Fruit fly (Drosophila melanogaster) whole organism, larva: ENCODE results near the gene CG42789.

Source experiments
- noc ChIP-seq: fragments of 200-800 bp; sonication (Bioruptor generic); optimal IDR thresholded peaks from 3 replicates; lab custom pipeline; 2019; ENCODE audit warnings: missing biosample characterization, mild to moderate bottlenecking, missing genetic modification characterization, moderate library complexity

CG42789 gene

dm6 chr3R:26784108-26784507, at the start of gene CG42789:
CG42789 (minus strand) TSS chr3R:26784208.
- no peak for TF ChIP-seq noc (tag; lab: Kevin White, UChicago)

DNA sequence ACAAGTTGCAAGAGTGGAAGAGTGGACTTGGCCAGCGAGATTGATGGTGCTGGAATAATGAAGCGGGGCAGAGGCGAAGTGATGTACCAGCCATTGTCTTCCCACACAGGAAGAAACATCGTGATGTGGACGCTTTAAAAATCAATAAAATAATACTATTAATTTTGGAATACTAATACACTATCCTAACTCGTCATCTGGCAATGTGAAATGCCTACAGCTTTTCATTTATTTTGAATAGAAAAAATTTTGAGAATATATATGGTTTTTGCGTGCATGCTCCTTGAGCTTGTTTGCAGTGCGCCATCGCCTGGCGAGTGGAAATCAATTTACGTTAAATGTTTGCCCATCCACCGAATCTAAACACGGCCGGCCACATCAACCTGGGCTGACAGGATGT, 47.9 kb upstream of the CG42789 start:
- no peak for TF ChIP-seq noc (tag; lab: Kevin White, UChicago)

- no peak for TF ChIP-seq noc (tag; lab: Kevin White, UChicago)
These were observed 37.1 kb upstream of the CG42789 start for dm6 chr3R:26821117-26821516.

dm6 chr3R:26804816-26805215, 20.8 kb upstream of the CG42789 start:
- TF ChIP-seq noc (tag; lab: Kevin White, UChicago), result no peak

DNA sequence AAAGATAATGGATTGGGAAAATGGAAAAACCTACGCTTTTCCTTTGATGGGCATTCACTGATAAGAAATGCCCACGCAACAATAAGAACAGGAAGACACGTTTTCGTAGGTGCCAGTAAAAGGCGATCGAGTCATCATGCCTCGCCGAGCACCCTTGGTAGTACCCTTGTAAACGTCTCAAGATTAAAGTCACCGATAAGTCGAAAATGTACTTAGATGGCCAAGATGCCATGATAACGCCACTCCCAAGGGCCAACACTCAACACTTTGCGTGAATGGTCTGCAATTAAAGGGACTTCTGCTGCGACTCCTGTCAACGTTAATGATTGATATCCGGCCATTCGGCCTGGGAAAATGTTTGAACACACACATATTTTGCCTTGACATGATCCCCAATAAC, 19.1 kb upstream of the CG42789 start:
- no peak for TF ChIP-seq noc (tag; lab: Kevin White, UChicago)

DNA sequence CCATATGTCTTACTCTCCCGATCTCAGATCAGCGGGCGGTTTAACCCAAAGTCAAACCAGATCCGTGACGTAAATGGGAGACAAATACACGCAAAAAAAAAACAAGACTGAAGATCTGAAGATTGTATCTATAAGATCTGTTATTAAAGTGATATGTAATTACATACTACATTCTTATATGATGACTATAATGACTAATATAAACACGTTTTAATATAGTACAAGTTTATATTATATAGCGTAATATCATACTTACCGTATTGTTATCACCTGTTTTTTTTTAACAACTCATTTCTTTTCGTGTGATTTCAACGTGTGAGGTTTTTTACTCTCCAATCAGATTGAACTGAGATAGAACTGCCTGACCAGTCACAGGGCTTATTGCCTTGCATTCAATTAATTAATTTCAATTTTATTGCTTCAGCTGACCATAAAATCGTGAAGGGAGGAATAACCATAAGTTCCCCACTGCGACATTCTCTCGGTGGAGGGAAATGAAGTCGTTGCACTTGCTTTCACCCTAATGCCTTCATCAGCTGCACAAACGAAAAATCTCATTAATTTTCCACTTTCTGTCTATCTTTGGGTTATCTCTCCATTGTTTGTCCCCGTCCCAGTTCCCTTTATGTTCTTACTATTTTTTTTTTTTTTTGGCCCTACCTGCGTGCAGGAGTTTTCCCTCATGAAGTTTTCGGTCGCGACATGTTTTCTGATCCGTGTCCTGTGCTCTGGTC, 17.6 kb upstream of the CG42789 start:
- TF ChIP-seq noc (tag; lab: Kevin White, UChicago), result peak; percentile 51

dm6 chr3R:26799535-26800111, 15.6 kb upstream of the CG42789 start:
- TF ChIP-seq noc (tag; lab: Kevin White, UChicago), result no peak

DNA sequence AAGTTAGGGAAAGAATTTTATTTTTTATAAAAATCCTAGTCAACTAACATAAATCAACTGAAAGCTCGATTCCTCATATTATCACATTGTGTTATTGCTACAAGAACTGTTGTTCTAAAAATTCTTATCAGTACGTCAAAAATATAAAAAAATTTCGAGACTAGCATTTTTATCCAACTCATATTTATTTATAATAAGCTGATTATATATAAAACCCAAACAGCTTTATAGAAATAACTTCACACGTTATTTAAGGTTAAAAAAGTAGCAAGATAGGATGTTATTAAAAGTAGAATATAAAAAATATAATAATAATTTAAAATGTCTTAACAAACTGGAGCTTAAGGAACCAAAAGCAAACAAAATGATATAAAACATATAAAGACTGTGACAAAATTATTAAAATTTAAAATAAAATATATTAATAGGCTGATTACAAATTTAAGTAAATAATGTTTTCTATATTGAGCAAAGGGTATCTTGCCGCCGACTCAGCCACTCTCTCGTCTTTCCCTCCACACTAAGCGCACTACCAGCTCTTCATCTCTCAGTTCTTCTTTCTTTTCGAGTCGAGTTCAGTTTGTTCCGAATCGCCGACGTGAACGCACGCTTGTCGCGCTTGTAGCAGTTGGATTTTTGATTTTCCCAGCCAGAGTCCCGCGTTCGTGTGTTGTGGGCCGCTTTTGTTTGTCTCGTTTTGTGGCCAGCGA, 14.6 kb upstream of the CG42789 start, which contains the start of gene Tl:
Tl (plus strand) TSS at position 573 of the 710 bp plus-strand sequence.
- TF ChIP-seq noc (tag; lab: Kevin White, UChicago), result no peak

DNA sequence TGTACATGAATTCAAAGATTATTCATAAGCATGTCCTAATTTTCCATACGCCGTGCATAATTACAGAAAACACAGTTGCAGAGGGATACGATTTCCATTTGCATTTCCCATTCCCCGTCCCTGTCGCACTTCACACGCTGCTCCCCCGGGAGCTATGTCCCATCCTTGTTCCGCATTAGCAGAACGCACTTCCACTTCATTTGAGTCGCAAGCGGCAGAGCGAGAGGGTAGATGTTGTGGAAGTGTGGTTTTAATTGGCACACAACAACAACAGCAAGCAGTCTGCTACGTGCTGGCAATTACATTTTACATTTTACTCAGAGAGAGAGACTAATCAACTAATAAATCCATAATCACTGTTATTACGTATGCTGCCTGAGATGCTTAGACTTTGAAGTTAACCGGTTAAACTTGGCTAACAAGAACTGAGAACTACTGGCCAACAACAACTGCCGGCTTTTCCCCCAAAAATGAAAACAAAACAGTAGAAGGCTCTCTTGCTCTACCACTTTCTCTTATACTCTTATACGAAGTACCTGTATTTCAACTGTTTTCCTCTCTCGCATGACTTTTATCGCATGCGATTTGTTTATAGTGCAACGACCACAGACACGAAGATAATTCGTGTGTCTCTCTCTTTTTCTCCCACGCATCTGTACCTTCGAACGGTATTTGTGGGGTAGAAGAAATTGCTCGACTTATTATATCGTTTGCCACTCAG, 13.9 kb upstream of the CG42789 start:
- no peak for TF ChIP-seq noc (tag; lab: Kevin White, UChicago)

DNA sequence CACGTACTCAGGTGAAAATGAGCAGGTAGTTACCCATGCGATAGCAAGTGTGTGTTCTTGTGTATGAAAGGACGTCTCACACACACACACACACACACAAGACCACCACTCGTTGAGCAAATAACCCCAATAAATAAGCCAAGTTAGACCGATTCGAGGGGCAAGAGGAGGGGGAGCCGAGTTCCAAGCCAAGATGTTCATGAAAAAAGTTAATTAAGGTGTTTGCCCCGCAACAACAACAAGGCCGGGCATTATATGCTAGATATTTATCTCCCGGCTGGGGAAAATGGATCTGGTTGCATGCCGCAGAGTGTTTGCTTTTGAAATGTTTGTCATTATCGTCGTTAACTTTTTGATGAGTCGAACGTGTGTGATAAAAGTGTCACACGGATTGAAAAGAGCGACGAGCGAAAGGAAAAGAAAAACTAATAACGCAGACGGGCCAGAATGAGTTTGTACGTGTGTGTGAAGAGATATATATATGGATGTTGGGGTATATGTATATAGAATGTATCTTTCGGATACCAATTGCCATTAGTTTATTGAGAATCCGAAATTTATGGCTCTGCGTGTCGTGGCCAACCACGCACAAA, 12.6 kb upstream of the CG42789 start:
- no peak for TF ChIP-seq noc (tag; lab: Kevin White, UChicago)

dm6 chr3R:26795366-26795765, 11.4 kb upstream of the CG42789 start:
- no peak for TF ChIP-seq noc (tag; lab: Kevin White, UChicago)

- no peak for TF ChIP-seq noc (tag; lab: Kevin White, UChicago)
These were observed 7.8 kb upstream of the CG42789 start for dm6 chr3R:26791839-26792238.

dm6 chr3R:26761695-26762094, 22.3 kb downstream of the CG42789 start:
- no peak for TF ChIP-seq noc (tag; lab: Kevin White, UChicago)

- TF ChIP-seq noc (tag; lab: Kevin White, UChicago), result no peak
These were observed 46.7 kb downstream of the CG42789 start, which contains the start of gene CG14247 for dm6 chr3R:26737310-26737709. CG14247 (plus strand) TSS chr3R:26737610.

- TF ChIP-seq noc (tag; lab: Kevin White, UChicago), result no peak
These were observed 47.8 kb downstream of the CG42789 start, which contains the start of gene CG6403 for dm6 chr3R:26736207-26736606. CG6403 (minus strand) TSS chr3R:26736307.
